Fruit fly (Drosophila melanogaster) S2 (cell line): ENCODE measurements around the gene CG31436.

Experiments used
- CG8478 ChIP-seq: fragments of >200 bp; optimal IDR thresholded peaks from 2 replicates; lab custom pipeline; 2018
- CTCF ChIP-seq, 2 experiments: fragments of >200 bp; optimal IDR thresholded peaks; 2 replicates each; lab custom pipeline; 2018

DNA sequence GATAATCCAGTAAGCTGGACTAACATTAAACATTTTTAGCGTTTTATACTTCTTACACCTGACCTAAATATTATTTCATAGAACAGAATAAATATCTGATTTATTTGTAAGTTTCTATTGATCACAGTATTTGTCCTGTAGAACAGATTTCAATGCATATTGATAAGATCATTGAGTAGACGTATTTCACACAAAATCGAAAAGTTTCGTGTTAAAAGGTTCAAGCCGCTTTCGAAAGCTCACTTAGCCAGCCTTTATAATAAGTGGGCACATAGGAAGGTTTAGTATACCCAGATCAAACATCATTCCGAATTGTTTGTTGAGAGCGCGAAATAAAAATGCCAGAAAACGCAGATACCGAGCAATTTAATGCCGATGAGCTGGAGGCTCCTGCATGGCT is 14.3 kb upstream of the CG31436 start, which contains the start of gene CG11893:
- TF ChIP-seq CG8478 (lab: Kevin White, UChicago) (no peak), CTCF (optimal IDR thresholded peaks at IDR 0.05; lab: Kevin White, UChicago) (no peak)
